Fruit fly (Drosophila melanogaster) whole organism, embryonic: ENCODE data around the gene CG15353.

ENCODE experiments used
- Atf-2 ChIP-seq: fragments of 200-800 bp; sonication (Bioruptor generic); optimal IDR thresholded peaks from 2 replicates; lab custom pipeline; 2016; ENCODE audit warnings: missing biosample characterization, missing genetic modification characterization
- B-H1 ChIP-seq: fragments of 200-800 bp; sonication (Bioruptor generic); IDR thresholded peaks from 3 replicates; pipeline ENCODE4 v1.3.6; 2022; ENCODE audit warnings: missing biosample characterization, missing genetic modification characterization
- CG10147 ChIP-seq: fragments of 200-800 bp; sonication (Bioruptor generic); optimal IDR thresholded peaks from 2 replicates; lab custom pipeline; 2019; ENCODE audit warnings: missing biosample characterization, mild to moderate bottlenecking, missing genetic modification characterization, moderate library complexity
- CG10543 ChIP-seq: fragments of 200-800 bp; sonication (Bioruptor generic); optimal IDR thresholded peaks from 3 replicates; lab custom pipeline; 2017; ENCODE audit warnings: missing biosample characterization, mild to moderate bottlenecking, missing genetic modification characterization, moderate library complexity
- CG1233 ChIP-seq: fragments of 200-800 bp; sonication (Bioruptor generic); optimal IDR thresholded peaks from 4 replicates; lab custom pipeline; 2018; ENCODE audit warnings: missing biosample characterization, mild to moderate bottlenecking, missing genetic modification characterization
- CG13287 ChIP-seq: fragments of 200-800 bp; sonication (Bioruptor generic); IDR thresholded peaks from 2 replicates; pipeline ENCODE4 v1.3.6; 2022; ENCODE audit warnings: missing biosample characterization, missing genetic modification characterization; ENCODE audit not compliant: partially characterized antibody
- CG13624 ChIP-seq: fragments of 200-800 bp; sonication (Bioruptor generic); optimal IDR thresholded peaks from 2 replicates; lab custom pipeline; 2016; ENCODE audit warnings: missing biosample characterization, missing genetic modification characterization
- CG14441 ChIP-seq: fragments of 200-800 bp; sonication (Bioruptor generic); IDR thresholded peaks from 2 replicates; pipeline ENCODE4 v1.3.6; 2022; ENCODE audit warnings: missing biosample characterization, missing genetic modification characterization
- CG14710 ChIP-seq: fragments of 200-800 bp; sonication (Bioruptor generic); optimal IDR thresholded peaks from 3 replicates; lab custom pipeline; 2019; ENCODE audit warnings: missing biosample characterization, mild to moderate bottlenecking, missing genetic modification characterization, moderate library complexity
- CG14965 ChIP-seq: fragments of 200-800 bp; sonication (Bioruptor generic); optimal IDR thresholded peaks from 2 replicates; lab custom pipeline; 2016; ENCODE audit warnings: missing biosample characterization, missing genetic modification characterization, borderline replicate concordance
- CG1602 ChIP-seq: fragments of 200-800 bp; sonication (Bioruptor generic); optimal IDR thresholded peaks from 3 replicates; lab custom pipeline; 2016; ENCODE audit warnings: missing biosample characterization, missing genetic modification characterization
- CG1603 ChIP-seq: fragments of 200-800 bp; sonication (Bioruptor generic); optimal IDR thresholded peaks from 2 replicates; lab custom pipeline; 2019; ENCODE audit warnings: missing biosample characterization, mild to moderate bottlenecking, missing genetic modification characterization, moderate library complexity
- CG18262 ChIP-seq: fragments of 200-800 bp; optimal IDR thresholded peaks from 3 replicates; lab custom pipeline; 2019; ENCODE audit warnings: missing biosample characterization, mild to moderate bottlenecking, missing genetic modification characterization, moderate library complexity
- CG1832 ChIP-seq: fragments of 200-800 bp; sonication (Bioruptor generic); optimal IDR thresholded peaks from 2 replicates; lab custom pipeline; 2017; ENCODE audit warnings: missing biosample characterization, mild to moderate bottlenecking, missing genetic modification characterization, inconsistent platforms
- CG2129 ChIP-seq: fragments of 200-800 bp; sonication (Bioruptor generic); IDR thresholded peaks from 2 replicates; pipeline ENCODE4 v1.3.6; 2022; ENCODE audit warnings: missing biosample characterization, missing genetic modification characterization; ENCODE audit not compliant: partially characterized antibody
- CG30020 ChIP-seq: fragments of 200-800 bp; optimal IDR thresholded peaks from 2 replicates; lab custom pipeline; 2019; ENCODE audit warnings: missing biosample characterization, mild to moderate bottlenecking, missing genetic modification characterization, moderate library complexity
- CG32532 ChIP-seq: fragments of 200-800 bp; sonication (Bioruptor generic); IDR thresholded peaks from 2 replicates; pipeline ENCODE4 v1.3.6; 2022; ENCODE audit warnings: missing biosample characterization, missing genetic modification characterization
- CG4360 ChIP-seq: fragments of 200-800 bp; sonication (Bioruptor generic); IDR thresholded peaks from 2 replicates; pipeline ENCODE4 v1.3.6; 2022; ENCODE audit warnings: missing biosample characterization, missing genetic modification characterization
- CG6272 ChIP-seq: fragments of 200-800 bp; sonication (Bioruptor generic); IDR thresholded peaks from 2 replicates; pipeline ENCODE4 v1.3.6; 2022; ENCODE audit warnings: missing biosample characterization, missing genetic modification characterization
- CG6765 ChIP-seq: fragments of 200-800 bp; sonication (Bioruptor generic); optimal IDR thresholded peaks from 3 replicates; lab custom pipeline; 2017; ENCODE audit warnings: missing biosample characterization, mild to moderate bottlenecking, missing genetic modification characterization
- CG7745 ChIP-seq: fragments of 200-800 bp; sonication (Bioruptor generic); optimal IDR thresholded peaks from 2 replicates; lab custom pipeline; 2018; ENCODE audit warnings: missing biosample characterization, mild to moderate bottlenecking, missing genetic modification characterization, moderate library complexity
- CG9797 ChIP-seq: fragments of 200-800 bp; sonication (Bioruptor generic); optimal IDR thresholded peaks from 3 replicates; lab custom pipeline; 2018; ENCODE audit warnings: missing biosample characterization, mild to moderate bottlenecking, missing genetic modification characterization
- CG9932 ChIP-seq: fragments of 200-800 bp; sonication (Bioruptor generic); IDR thresholded peaks from 2 replicates; pipeline ENCODE4 v1.3.6; 2022; ENCODE audit warnings: missing biosample characterization, missing genetic modification characterization
- Drgx ChIP-seq: fragments of 200-800 bp; sonication (Bioruptor generic); IDR thresholded peaks from 2 replicates; pipeline ENCODE4 v1.3.6; 2022; ENCODE audit warnings: missing biosample characterization, missing genetic modification characterization
- Gug ChIP-seq: fragments of 200-800 bp; sonication (Bioruptor generic); IDR thresholded peaks from 4 replicates; pipeline ENCODE4 v1.3.6; 2022; ENCODE audit warnings: missing biosample characterization, missing genetic modification characterization
- HHEX ChIP-seq: fragments of 200-800 bp; sonication (Bioruptor generic); optimal IDR thresholded peaks from 3 replicates; lab custom pipeline; 2017; ENCODE audit warnings: missing biosample characterization, mild to moderate bottlenecking, missing genetic modification characterization, missing genetic modification reagents
- Hr3 ChIP-seq: fragments of 200-800 bp; sonication (Bioruptor generic); optimal IDR thresholded peaks from 3 replicates; lab custom pipeline; 2016; ENCODE audit warnings: missing biosample characterization, missing genetic modification characterization
- MBD-R2 ChIP-seq: fragments of 200-800 bp; sonication (Bioruptor generic); IDR thresholded peaks from 2 replicates; pipeline ENCODE4 v1.3.6; 2022; ENCODE audit warnings: missing biosample characterization, missing genetic modification characterization
- Med ChIP-seq: fragments of 200-800 bp; sonication (Bioruptor generic); peaks from one replicate; lab custom pipeline; 2016; ENCODE audit warnings: missing biosample characterization, missing genetic modification characterization, mild to moderate bottlenecking, inconsistent platforms, moderate library complexity
- NC2α ChIP-seq: fragments of 200-800 bp; sonication (Bioruptor generic); optimal IDR thresholded peaks from 2 replicates; lab custom pipeline; 2016; ENCODE audit warnings: missing biosample characterization, missing genetic modification characterization
- Nf-YB ChIP-seq: fragments of 200-800 bp; sonication (Bioruptor generic); optimal IDR thresholded peaks from 3 replicates; lab custom pipeline; 2019; ENCODE audit warnings: missing biosample characterization, mild to moderate bottlenecking, missing genetic modification characterization, moderate library complexity
- Ptx1 ChIP-seq: fragments of 200-800 bp; sonication (Bioruptor generic); IDR thresholded peaks from 2 replicates; pipeline ENCODE4 v1.3.6; 2022; ENCODE audit warnings: missing biosample characterization, missing genetic modification characterization
- Sox100B ChIP-seq: fragments of 200-800 bp; sonication (Bioruptor generic); optimal IDR thresholded peaks from 3 replicates; lab custom pipeline; 2018; ENCODE audit warnings: missing biosample characterization, mild to moderate bottlenecking, missing genetic modification characterization
- Xbp1 ChIP-seq: fragments of 200-800 bp; sonication (Bioruptor generic); optimal IDR thresholded peaks from 3 replicates; lab custom pipeline; 2016; ENCODE audit warnings: missing biosample characterization, mild to moderate bottlenecking, missing genetic modification characterization
- bigmax ChIP-seq: fragments of 200-800 bp; sonication (Bioruptor generic); optimal IDR thresholded peaks from 2 replicates; lab custom pipeline; 2018; ENCODE audit warnings: missing biosample characterization, mild to moderate bottlenecking, missing genetic modification characterization
- br ChIP-seq: fragments of >200 bp; optimal IDR thresholded peaks from 2 replicates; lab custom pipeline; 2017
- chn ChIP-seq: fragments of 200-800 bp; sonication (Bioruptor generic); optimal IDR thresholded peaks from 2 replicates; lab custom pipeline; 2016; ENCODE audit warnings: missing biosample characterization, missing genetic modification characterization
- ftz-f1 ChIP-seq: fragments of 200-800 bp; sonication (Bioruptor generic); optimal IDR thresholded peaks from 2 replicates; lab custom pipeline; 2016; ENCODE audit warnings: missing biosample characterization, missing genetic modification characterization
- inv ChIP-seq: fragments of 200-800 bp; sonication (Bioruptor generic); IDR thresholded peaks from 2 replicates; pipeline ENCODE4 v1.3.6; 2022; ENCODE audit warnings: missing biosample characterization, missing genetic modification characterization; ENCODE audit not compliant: partially characterized antibody
- oc ChIP-seq: fragments of 200-800 bp; sonication (Bioruptor generic); optimal IDR thresholded peaks from 2 replicates; lab custom pipeline; 2018; ENCODE audit warnings: missing biosample characterization, mild to moderate bottlenecking, missing genetic modification characterization, moderate library complexity
- pnt ChIP-seq: fragments of 200-800 bp; sonication (Bioruptor generic); optimal IDR thresholded peaks from 3 replicates; lab custom pipeline; 2016; ENCODE audit warnings: missing biosample characterization, missing genetic modification characterization
- pzg ChIP-seq: fragments of 200-800 bp; sonication (Bioruptor generic); optimal IDR thresholded peaks from 3 replicates; lab custom pipeline; 2018; ENCODE audit warnings: missing biosample characterization, mild to moderate bottlenecking, missing genetic modification characterization, moderate library complexity
- row ChIP-seq: fragments of 200-800 bp; sonication (Bioruptor generic); IDR thresholded peaks from 3 replicates; pipeline ENCODE4 v1.3.6; 2022; ENCODE audit warnings: missing biosample characterization, missing genetic modification characterization
- salm ChIP-seq: fragments of 200-800 bp; sonication (Bioruptor generic); optimal IDR thresholded peaks from 2 replicates; lab custom pipeline; 2018; ENCODE audit warnings: missing biosample characterization, mild to moderate bottlenecking, missing genetic modification characterization
- sna ChIP-seq: fragments of 200-800 bp; sonication (Bioruptor generic); IDR thresholded peaks from 2 replicates; pipeline ENCODE4 v1.3.6; 2022; ENCODE audit warnings: missing biosample characterization, missing genetic modification characterization; ENCODE audit not compliant: partially characterized antibody
- so ChIP-seq: fragments of 200-800 bp; sonication (Bioruptor generic); IDR thresholded peaks from 3 replicates; pipeline ENCODE4 v1.3.6; 2022; ENCODE audit warnings: missing biosample characterization, missing genetic modification characterization
- tgo ChIP-seq: fragments of 200-800 bp; sonication (Bioruptor generic); IDR thresholded peaks from 3 replicates; pipeline ENCODE4 v1.3.6; 2022; ENCODE audit warnings: missing biosample characterization, missing genetic modification characterization
- tin ChIP-seq: fragments of 200-800 bp; sonication (Bioruptor generic); optimal IDR thresholded peaks from 3 replicates; lab custom pipeline; 2016; ENCODE audit warnings: missing biosample characterization, missing genetic modification characterization
- ttk ChIP-seq: fragments of 200-800 bp; sonication (Bioruptor generic); IDR thresholded peaks from 2 replicates; pipeline ENCODE4 v2.1.2; 2022; ENCODE audit warnings: missing biosample characterization, missing genetic modification characterization
- wek ChIP-seq: fragments of 200-800 bp; sonication (Bioruptor generic); optimal IDR thresholded peaks from 3 replicates; lab custom pipeline; 2018; ENCODE audit warnings: missing biosample characterization, mild to moderate bottlenecking, missing genetic modification characterization, moderate library complexity

CG15353 gene

DNA sequence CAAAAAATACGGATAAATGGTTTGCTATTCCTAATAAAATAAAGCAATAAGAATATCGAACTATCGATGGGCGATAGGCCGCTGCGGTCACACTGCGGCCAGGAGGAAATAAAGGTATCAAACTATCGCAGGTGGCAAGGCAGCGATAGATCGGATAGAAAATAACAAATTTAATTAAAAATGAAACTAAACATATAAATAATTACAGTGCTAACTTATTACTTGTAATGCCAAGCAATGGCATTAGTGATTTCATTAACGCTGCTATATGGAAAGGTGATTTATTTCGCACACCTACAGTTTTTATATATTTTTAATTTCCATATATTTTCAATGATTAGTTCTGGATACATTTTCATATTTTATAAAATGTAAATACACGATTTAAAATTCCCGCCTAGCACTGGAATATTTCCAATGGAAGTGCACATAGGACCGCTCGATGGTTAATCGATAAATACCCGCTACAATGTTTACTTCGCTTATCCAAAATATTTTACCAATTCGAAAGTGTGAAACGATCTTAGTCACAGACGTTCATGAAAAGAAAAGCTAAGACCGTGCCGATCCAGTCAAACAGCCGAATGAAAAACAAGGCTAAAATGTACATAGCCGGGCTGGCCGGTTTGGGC, 26.2 kb downstream of the CG15353 start, which contains the start of the genes CG15356 and CG15362 (continued):
- TF ChIP-seq pzg = peak; percentile 82
- peak; percentile 94 for TF ChIP-seq CG2129 (GFP tag; lab: Robert Waterston, UW)
- no peak for TF ChIP-seq so (GFP tag; lab: Robert Waterston, UW)
- TF ChIP-seq Xbp1 (GFP tag; lab: Kevin White, UChicago) = peak; percentile 42
- no peak for TF ChIP-seq Nf-YB (GFP tag; lab: Kevin White, UChicago)
- no peak for TF ChIP-seq oc (tag; lab: Kevin White, UChicago)
- peak; percentile 60; the same call in 1 of the 4 replicates for TF ChIP-seq Gug (GFP tag; lab: Robert Waterston, UW)
- peak; percentile 34 for TF ChIP-seq CG18262 (tag; lab: Kevin White, UChicago)
- no peak for TF ChIP-seq tgo (GFP tag; lab: Robert Waterston, UW)
- peak; percentile 12; the same call in 1 of the 3 replicates for TF ChIP-seq B-H1
- peak; percentile 82 for TF ChIP-seq CG9932
- TF ChIP-seq CG6272 (GFP tag; lab: Robert Waterston, UW) = peak; percentile 38; the same call in 1 of the 2 replicates
- no peak for TF ChIP-seq NC2α (GFP tag; lab: Kevin White, UChicago)
- TF ChIP-seq CG13624 (GFP tag; lab: Kevin White, UChicago) = no peak
- TF ChIP-seq Drgx = peak; percentile 27; the same call in 1 of the 2 replicates
- TF ChIP-seq Ptx1 (GFP tag; lab: Robert Waterston, UW) = 0 out of 2 replicates have a peak, but pooled peaks have one; percentile 9
- peak; percentile 39 for TF ChIP-seq Hr3 (GFP tag; lab: Kevin White, UChicago)
- TF ChIP-seq Sox100B (GFP tag; lab: Kevin White, UChicago) = no peak
- peak; percentile 63 for TF ChIP-seq CG14710 (tag; lab: Kevin White, UChicago)
- TF ChIP-seq br = no peak
- peak; percentile 85 for TF ChIP-seq Med (GFP tag; lab: Kevin White, UChicago)
- TF ChIP-seq CG13287 = peak; percentile 99
- no peak for TF ChIP-seq ttk (GFP tag; lab: Robert Waterston, UW)
- peak; percentile 19 for TF ChIP-seq CG1233 (GFP tag; lab: Kevin White, UChicago)
- TF ChIP-seq CG1832 (GFP tag; lab: Kevin White, UChicago) = no peak
- peak; percentile 5 for TF ChIP-seq CG10147 (GFP tag; lab: Kevin White, UChicago)
- peak; percentile 38 for TF ChIP-seq CG30020
- peak; percentile 71 for TF ChIP-seq CG1603 (tag; lab: Kevin White, UChicago)
- no peak for TF ChIP-seq CG4360 (GFP tag; lab: Robert Waterston, UW)
- peak; percentile 82 for TF ChIP-seq CG9797
- TF ChIP-seq chn (GFP tag; lab: Kevin White, UChicago) = peak; percentile 26
- TF ChIP-seq Atf-2 = no peak
- TF ChIP-seq CG10543 (GFP tag; lab: Kevin White, UChicago) = peak; percentile 1
- TF ChIP-seq wek (GFP tag; lab: Kevin White, UChicago) = no peak
- TF ChIP-seq inv (GFP tag; lab: Robert Waterston, UW) = peak; percentile 99
- TF ChIP-seq HHEX (GFP tag; lab: Kevin White, UChicago) = peak; percentile 21
- TF ChIP-seq salm = no peak
- peak; percentile 78 for TF ChIP-seq row
- no peak for TF ChIP-seq CG7745 (tag; lab: Kevin White, UChicago)
- peak; percentile 97 for TF ChIP-seq sna (GFP tag; lab: Robert Waterston, UW)
- no peak for TF ChIP-seq CG14965 (GFP tag; lab: Kevin White, UChicago)
- TF ChIP-seq MBD-R2 (GFP tag; lab: Robert Waterston, UW) = peak; percentile 84
- TF ChIP-seq CG14441 (GFP tag; lab: Robert Waterston, UW) = 0 out of 2 replicates have a peak, but pooled peaks have one; percentile 8
- TF ChIP-seq ftz-f1 (GFP tag; lab: Kevin White, UChicago) = no peak
- TF ChIP-seq CG32532 (GFP tag; lab: Robert Waterston, UW) = peak; percentile 58
- peak; percentile 2 for TF ChIP-seq CG1602
- TF ChIP-seq pnt (GFP tag; lab: Kevin White, UChicago) = no peak
- peak; percentile 5 for TF ChIP-seq tin (GFP tag; lab: Kevin White, UChicago)
- TF ChIP-seq CG6765 (GFP tag; lab: Kevin White, UChicago) = no peak
- no peak for TF ChIP-seq bigmax
